Worm (Caenorhabditis elegans): Measurements from ENCODE around the gene pals-40.

ce11 chrIII:1413125-1413837 is 35.5 kb upstream of the pals-40 start:
- TF ChIP-seq zip-8 (tag; optimal IDR thresholded peaks at IDR 0.05) (no peak), hlh-1 (tag; optimal IDR thresholded peaks at IDR 0.05) (no peak), elt-1 (tag; optimal IDR thresholded peaks at IDR 0.05; ENCODE audit: borderline replicate concordance, insufficient read depth) (no peak), nhr-12 (tag; optimal IDR thresholded peaks at IDR 0.05) (no peak), flh-1 (GFP tag; optimal IDR thresholded peaks at IDR 0.05) (no peak), blmp-1 (tag; optimal IDR thresholded peaks at IDR 0.05) (no peak), nhr-76 (tag; optimal IDR thresholded peaks at IDR 0.05) (no peak)
